Fruit fly (Drosophila melanogaster): Measurements from ENCODE around the gene Pyroxd1.
A peak's percentile ranks its signal among the peaks of the same experiment; 100 is the strongest.

Pyroxd1 gene

dm6 chr2L:20093794-20094193 is 2.6 kb downstream of the Pyroxd1 start, which contains the start of the genes Taf13 and nesd (continued):
- TF ChIP-seq Deaf1 (tag; optimal IDR thresholded peaks at IDR 0.05) (no peak), klu (GFP tag; IDR thresholded peaks at IDR 0.05) (no peak), CG14965 (GFP tag; optimal IDR thresholded peaks at IDR 0.05; ENCODE audit: borderline replicate concordance) (no peak), ken (GFP tag; IDR thresholded peaks at IDR 0.05) (no peak), pum (GFP tag; optimal IDR thresholded peaks at IDR 0.05) (no peak), CG34376 (GFP tag; optimal IDR thresholded peaks at IDR 0.05) (peak; percentile 19), CG12071 (GFP tag; optimal IDR thresholded peaks at IDR 0.05) (no peak), CG13123 (GFP tag; optimal IDR thresholded peaks at IDR 0.05) (no peak), CG15479 (GFP tag; optimal IDR thresholded peaks at IDR 0.05) (peak; percentile 29), rib (GFP tag; IDR thresholded peaks at IDR 0.05) (peak; percentile 56; the same call in 1 of the 2 replicates), CG3995 (GFP tag; optimal IDR thresholded peaks at IDR 0.05) (peak; percentile 39), zfh2 (GFP tag; optimal IDR thresholded peaks at IDR 0.05) (peak; percentile 31), MESR4 (GFP tag; optimal IDR thresholded peaks at IDR 0.05) (no peak), z (GFP tag; IDR thresholded peaks at IDR 0.05) (no peak), Atf6 (GFP tag; IDR thresholded peaks at IDR 0.05) (no peak), dmrt11E (tag; optimal IDR thresholded peaks at IDR 0.05) (peak; percentile 46), CG17829 (tag; optimal IDR thresholded peaks at IDR 0.05) (peak; percentile 70), CG42726 (GFP tag; IDR thresholded peaks at IDR 0.05; ENCODE audit: partially characterized antibody) (no peak), tgo (GFP tag; IDR thresholded peaks at IDR 0.05) (no peak), Rfx (GFP tag; IDR thresholded peaks at IDR 0.05) (peak; percentile 28; the same call in 1 of the 2 replicates), crc (GFP tag; optimal IDR thresholded peaks at IDR 0.05) (no peak), mld (GFP tag; IDR thresholded peaks at IDR 0.05; ENCODE audit: partially characterized antibody) (no peak; the same call in 2 of the 3 replicates), Adf1 (GFP tag; IDR thresholded peaks at IDR 0.05) (no peak; the same call in 1 of the 2 replicates), MBD-R2 (GFP tag; IDR thresholded peaks at IDR 0.05) (peak; percentile 77), GATAe (GFP tag; conservative IDR thresholded peaks at IDR 0.05) (no peak), Pdp1 (GFP tag; optimal IDR thresholded peaks at IDR 0.05) (peak; percentile 14 to 40), kni (GFP tag; optimal IDR thresholded peaks at IDR 0.05) (no peak), Dll (GFP tag; IDR thresholded peaks at IDR 0.05; ENCODE audit: partially characterized antibody) (peak; percentile 84), CG3281 (GFP tag; optimal IDR thresholded peaks at IDR 0.05) (peak; percentile 29), HmgD (GFP tag; optimal IDR thresholded peaks at IDR 0.05) (no peak), Oli (tag; optimal IDR thresholded peaks at IDR 0.05) (peak; percentile 32), Elba2 (GFP tag; optimal IDR thresholded peaks at IDR 0.05) (peak; percentile 48), dmrt99B (tag; optimal IDR thresholded peaks at IDR 0.05) (peak; percentile 20), sr (GFP tag; IDR thresholded peaks at IDR 0.05) (no peak), CG14667 (GFP tag; IDR thresholded peaks at IDR 0.05) (no peak), grau (tag; optimal IDR thresholded peaks at IDR 0.05) (peak; percentile 66), CG17328 (GFP tag; IDR thresholded peaks at IDR 0.05) (no peak), CG11247 (GFP tag; IDR thresholded peaks at IDR 0.05) (no peak), CG1529 (GFP tag; optimal IDR thresholded peaks at IDR 0.05) (no peak), gfzf (GFP tag; optimal IDR thresholded peaks at IDR 0.05) (no peak), CG2889 (GFP tag; IDR thresholded peaks at IDR 0.05) (no peak), CG10147 (GFP tag; optimal IDR thresholded peaks at IDR 0.05) (peak; percentile 67), Side (GFP tag; optimal IDR thresholded peaks at IDR 0.05) (no peak), Ets65A (GFP tag) (no peak), CG31388 (GFP tag; optimal IDR thresholded peaks at IDR 0.05) (no peak), CG18599 (GFP tag; optimal IDR thresholded peaks at IDR 0.05) (peak; percentile 12), HLH54F (GFP tag; optimal IDR thresholded peaks at IDR 0.05) (peak; percentile 28), ttk (GFP tag; IDR thresholded peaks at IDR 0.05) (no peak), Mes4 (GFP tag; optimal IDR thresholded peaks at IDR 0.05) (no peak), NFAT (GFP tag; IDR thresholded peaks at IDR 0.05) (no peak), unc-4 (GFP tag; IDR thresholded peaks at IDR 0.05; ENCODE audit: partially characterized antibody) (peak; percentile 75), CG9817 (tag; optimal IDR thresholded peaks at IDR 0.05) (peak; percentile 47)
